In genomic region chr3R:15262710-15263672, dm6 we compare ENCODE assay signal across 4 fruit fly cellular contexts.
TF ChIP-seq lines count a peak whose summit lies in the region.

Gene eIF2gamma (minus strand): TSS chr3R:15263458.
Gene Set (plus strand): TSS chr3R:15263552.

- no peak for TF ChIP-seq CTCF in whole organism, embryonic (GFP tag; optimal IDR thresholded peaks at IDR 0.05; lab: Kevin White, UChicago)

TF ChIP-seq in whole organism, adult, 20 proteins besides CTCF, POLR2A, EP300 and RAD21:
- TF ChIP-seq CG33017 (tag; optimal IDR thresholded peaks at IDR 0.05; lab: Kevin White, UChicago) (peak; percentile 29), toe (GFP tag; optimal IDR thresholded peaks at IDR 0.05; lab: Kevin White, UChicago) (no peak), pad (GFP tag; optimal IDR thresholded peaks at IDR 0.05; lab: Kevin White, UChicago) (peak; percentile 63), CG5204 (GFP tag; optimal IDR thresholded peaks at IDR 0.05; lab: Kevin White, UChicago) (no peak), CG11617 (GFP tag; optimal IDR thresholded peaks at IDR 0.05; lab: Kevin White, UChicago) (no peak), CG14711 (tag; optimal IDR thresholded peaks at IDR 0.05; lab: Kevin White, UChicago) (peak; percentile 26), Mnt (GFP tag; optimal IDR thresholded peaks at IDR 0.05; lab: Kevin White, UChicago) (peak; percentile 79), cic (GFP tag; optimal IDR thresholded peaks at IDR 0.05; lab: Kevin White, UChicago) (no peak), CG7045 (GFP tag; optimal IDR thresholded peaks at IDR 0.05; lab: Kevin White, UChicago) (no peak), kay (GFP tag; lab: Kevin White, UChicago; ENCODE audit: borderline replicate concordance) (no peak), Clk (GFP tag; optimal IDR thresholded peaks at IDR 0.05; lab: Kevin White, UChicago) (peak; percentile 60), CG12768 (GFP tag; optimal IDR thresholded peaks at IDR 0.05; lab: Kevin White, UChicago) (peak; percentile 41), ovo (GFP tag; optimal IDR thresholded peaks at IDR 0.05; lab: Kevin White, UChicago) (peak; percentile 47), Hr96 (GFP tag; optimal IDR thresholded peaks at IDR 0.05; lab: Kevin White, UChicago) (no peak), CG1620 (GFP tag; optimal IDR thresholded peaks at IDR 0.05; lab: Kevin White, UChicago) (peak; percentile 68), bab1 (GFP tag; optimal IDR thresholded peaks at IDR 0.05; lab: Kevin White, UChicago) (peak; percentile 55), CG7101 (tag; optimal IDR thresholded peaks at IDR 0.05; lab: Kevin White, UChicago) (peak; percentile 61), Crg-1 (GFP tag; optimal IDR thresholded peaks at IDR 0.05; lab: Kevin White, UChicago) (peak; percentile 30), cnc (optimal IDR thresholded peaks at IDR 0.05; lab: Kevin White, UChicago) (no peak), tj (GFP tag; optimal IDR thresholded peaks at IDR 0.05; lab: Kevin White, UChicago) (peak; percentile 72)

TF ChIP-seq in whole organism, embryonic, 481 proteins besides CTCF, POLR2A, EP300 and RAD21 (continues in another document):
- TF ChIP-seq CG16779 (GFP tag; IDR thresholded peaks at IDR 0.05; lab: Robert Waterston, UW) (0 out of 2 replicates have a peak, but pooled peaks have one; percentile 6), CG12071 (GFP tag; optimal IDR thresholded peaks at IDR 0.05; lab: Kevin White, UChicago) (no peak), CG10147 (GFP tag; optimal IDR thresholded peaks at IDR 0.05; lab: Kevin White, UChicago) (no peak), CG3847 (GFP tag; IDR thresholded peaks at IDR 0.05; lab: Robert Waterston, UW) (peak; percentile 72), phol (tag; optimal IDR thresholded peaks at IDR 0.05; lab: Kevin White, UChicago) (peak; percentile 62), jumu (GFP tag; optimal IDR thresholded peaks at IDR 0.05; lab: Kevin White, UChicago) (peak; percentile 55), HHEX (GFP tag; optimal IDR thresholded peaks at IDR 0.05; lab: Kevin White, UChicago) (no peak), CG9797 (GFP tag; optimal IDR thresholded peaks at IDR 0.05; lab: Kevin White, UChicago) (peak; percentile 54), CG17912 (GFP tag; optimal IDR thresholded peaks at IDR 0.05; lab: Kevin White, UChicago) (peak; percentile 33), tna (GFP tag; IDR thresholded peaks at IDR 0.05; lab: Robert Waterston, UW; ENCODE audit: partially characterized antibody) (peak; percentile 98), twi (tag; optimal IDR thresholded peaks at IDR 0.05; lab: Kevin White, UChicago) (peak; percentile 53), ci (GFP tag; IDR thresholded peaks at IDR 0.05; lab: Robert Waterston, UW) (0 out of 3 replicates have a peak, but pooled peaks have one; percentile 55), CG7963 (GFP tag; IDR thresholded peaks at IDR 0.05; lab: Robert Waterston, UW; ENCODE audit: partially characterized antibody) (peak; percentile 98), odd (GFP tag; optimal IDR thresholded peaks at IDR 0.05; lab: Kevin White, UChicago) (no peak), CG10366 (GFP tag; IDR thresholded peaks at IDR 0.05; lab: Robert Waterston, UW) (0 out of 2 replicates have a peak, but pooled peaks have one; percentile 28), NfI (GFP tag; optimal IDR thresholded peaks at IDR 0.05; lab: Kevin White, UChicago) (no peak), Hand (GFP tag; optimal IDR thresholded peaks at IDR 0.05; lab: Kevin White, UChicago) (no peak), eyg (GFP tag; optimal IDR thresholded peaks at IDR 0.05; lab: Kevin White, UChicago) (peak; percentile 19), Sox102F (GFP tag; optimal IDR thresholded peaks at IDR 0.05; lab: Kevin White, UChicago) (no peak), HLHmδ (GFP tag; optimal IDR thresholded peaks at IDR 0.05; lab: Kevin White, UChicago) (peak; percentile 51), E2f1 (GFP tag; IDR thresholded peaks at IDR 0.05; lab: Robert Waterston, UW) (no peak), stwl (tag; optimal IDR thresholded peaks at IDR 0.05; lab: Kevin White, UChicago) (peak; percentile 78), CG4617 (GFP tag; optimal IDR thresholded peaks at IDR 0.05; lab: Kevin White, UChicago; ENCODE audit: borderline replicate concordance) (peak; percentile 57)

TF ChIP-seq in whole organism, prepupa, 60 proteins besides CTCF, POLR2A, EP300 and RAD21:
- TF ChIP-seq cyc (GFP tag; optimal IDR thresholded peaks at IDR 0.05; lab: Kevin White, UChicago) = peak; percentile 28
- TF ChIP-seq Smox (GFP tag; optimal IDR thresholded peaks at IDR 0.05; lab: Kevin White, UChicago) = no peak
- TF ChIP-seq CG1621 (tag; optimal IDR thresholded peaks at IDR 0.05; lab: Kevin White, UChicago) = peak; percentile 38
- peak; percentile 30 for TF ChIP-seq CG31627 (GFP tag; optimal IDR thresholded peaks at IDR 0.05; lab: Kevin White, UChicago)

TF ChIP-seq in whole organism, wandering third instar larva, 38 proteins besides CTCF, POLR2A, EP300 and RAD21:
- TF ChIP-seq Jra (GFP tag; optimal IDR thresholded peaks at IDR 0.05; lab: Kevin White, UChicago) (no peak), rgr (GFP tag; optimal IDR thresholded peaks at IDR 0.05; lab: Kevin White, UChicago) (no peak), h (GFP tag; optimal IDR thresholded peaks at IDR 0.05; lab: Kevin White, UChicago) (no peak), woc (GFP tag; optimal IDR thresholded peaks at IDR 0.05; lab: Kevin White, UChicago) (no peak), Hnf4 (GFP tag; optimal IDR thresholded peaks at IDR 0.05; lab: Kevin White, UChicago) (no peak), Sp1 (GFP tag; optimal IDR thresholded peaks at IDR 0.05; lab: Kevin White, UChicago) (no peak), ey (GFP tag; optimal IDR thresholded peaks at IDR 0.05; lab: Kevin White, UChicago) (peak; percentile 42), sv (GFP tag; optimal IDR thresholded peaks at IDR 0.05; lab: Kevin White, UChicago) (no peak), HLH106 (tag; optimal IDR thresholded peaks at IDR 0.05; lab: Kevin White, UChicago) (peak; percentile 33), dl (GFP tag; optimal IDR thresholded peaks at IDR 0.05; lab: Kevin White, UChicago; ENCODE audit: insufficient read depth in 1 of 2, partially characterized antibody in 2 of 2) (no peak), pan (optimal IDR thresholded peaks at IDR 0.05; lab: Kevin White, UChicago) (no peak), Vsx2 (GFP tag; optimal IDR thresholded peaks at IDR 0.05; lab: Kevin White, UChicago; ENCODE audit: partially characterized antibody) (no peak), lola (GFP tag; optimal IDR thresholded peaks at IDR 0.05; lab: Kevin White, UChicago) (no peak), tai (GFP tag; optimal IDR thresholded peaks at IDR 0.05; lab: Kevin White, UChicago) (no peak), sage (GFP tag; optimal IDR thresholded peaks at IDR 0.05; lab: Kevin White, UChicago) (no peak), dmrt93B (GFP tag; optimal IDR thresholded peaks at IDR 0.05; lab: Kevin White, UChicago) (no peak), GATAd (GFP tag; optimal IDR thresholded peaks at IDR 0.05; lab: Kevin White, UChicago) (no peak), CG32264 (GFP tag; optimal IDR thresholded peaks at IDR 0.05; lab: Kevin White, UChicago) (no peak), dsf (GFP tag; optimal IDR thresholded peaks at IDR 0.05; lab: Kevin White, UChicago; ENCODE audit: borderline replicate concordance) (no peak), psq (GFP tag; optimal IDR thresholded peaks at IDR 0.05; lab: Kevin White, UChicago) (peak; percentile 14), OdsH (GFP tag; optimal IDR thresholded peaks at IDR 0.05; lab: Kevin White, UChicago) (peak; percentile 21), br (GFP tag; optimal IDR thresholded peaks at IDR 0.05; lab: Kevin White, UChicago) (no peak), Myc (optimal IDR thresholded peaks at IDR 0.05; lab: Kevin White, UChicago) (peak; percentile 10), CG9705 (GFP tag; optimal IDR thresholded peaks at IDR 0.05; lab: Kevin White, UChicago) (peak; percentile 3), jim (GFP tag; optimal IDR thresholded peaks at IDR 0.05; lab: Kevin White, UChicago) (peak; percentile 25), brk (GFP tag; optimal IDR thresholded peaks at IDR 0.05; lab: Kevin White, UChicago) (no peak), fru (GFP tag; optimal IDR thresholded peaks at IDR 0.05; lab: Kevin White, UChicago) (no peak), Dfd (GFP tag; optimal IDR thresholded peaks at IDR 0.05; lab: Kevin White, UChicago) (no peak), Hr78 (GFP tag; optimal IDR thresholded peaks at IDR 0.05; lab: Kevin White, UChicago) (no peak), Abd-B (GFP tag; optimal IDR thresholded peaks at IDR 0.05; lab: Kevin White, UChicago) (no peak), Dif (GFP tag; optimal IDR thresholded peaks at IDR 0.05; lab: Kevin White, UChicago; ENCODE audit: partially characterized antibody) (no peak), Hr83 (GFP tag; optimal IDR thresholded peaks at IDR 0.05; lab: Kevin White, UChicago; ENCODE audit: poor library complexity, severe bottlenecking) (peak; percentile 92), CrebA (GFP tag; optimal IDR thresholded peaks at IDR 0.05; lab: Kevin White, UChicago; ENCODE audit: borderline replicate concordance) (no peak), Rel (GFP tag; optimal IDR thresholded peaks at IDR 0.05; lab: Kevin White, UChicago) (no peak), Rel (tag; optimal IDR thresholded peaks at IDR 0.05; lab: Kevin White, UChicago) (peak; percentile 54), Mio (GFP tag; optimal IDR thresholded peaks at IDR 0.05; lab: Kevin White, UChicago) (no peak), foxo (GFP tag; optimal IDR thresholded peaks at IDR 0.05; lab: Kevin White, UChicago) (no peak), usp (GFP tag; optimal IDR thresholded peaks at IDR 0.05; lab: Kevin White, UChicago) (no peak), N (GFP tag; optimal IDR thresholded peaks at IDR 0.05; lab: Kevin White, UChicago) (no peak)
